Worm (Caenorhabditis elegans): Measurements from ENCODE around the gene gcy-29.

- no peak for TF ChIP-seq ceh-13 (GFP tag; optimal IDR thresholded peaks at IDR 0.05)
- TF ChIP-seq hmbx-1 (tag; optimal IDR thresholded peaks at IDR 0.05), result no peak
- TF ChIP-seq ama-1 (optimal IDR thresholded peaks at IDR 0.05), result no peak
- TF ChIP-seq tra-4 (tag; optimal IDR thresholded peaks at IDR 0.05), result no peak
- TF ChIP-seq aly-1 (tag; optimal IDR thresholded peaks at IDR 0.05), result no peak
- TF ChIP-seq hnd-1 (tag; optimal IDR thresholded peaks at IDR 0.05), result no peak
- no peak for TF ChIP-seq scrt-1 (GFP tag; IDR thresholded peaks at IDR 0.05)
- no peak for TF ChIP-seq B0310.2 (tag; optimal IDR thresholded peaks at IDR 0.05)
- TF ChIP-seq tbx-11 (GFP tag; IDR thresholded peaks at IDR 0.05), result no peak
Measured at ce11 chrII:14587407-14587806, 38.8 kb upstream of the gcy-29 start, which contains the start of gene C01G12.5.

All from whole organism, early embryonic.